Worm (Caenorhabditis elegans) whole organism, L4 larva: ENCODE measurements around the gene B0228.9.

Experiments used
- F26F4.8 ChIP-seq: fragments of 200-800 bp; sonication (Bioruptor generic); conservative IDR thresholded peaks from 2 replicates; pipeline ENCODE4 v1.3.6; 2022; ENCODE audit warnings: missing genetic modification characterization, missing compliant biosample characterization
- F37D6.2 ChIP-seq: sonication (generic microtip); optimal IDR thresholded peaks from 2 replicates; lab custom pipeline; 2016; ENCODE audit warnings: mild to moderate bottlenecking, missing genetic modification characterization, missing compliant biosample characterization
- T26A8.4 ChIP-seq: fragments of 200-800 bp; sonication (Bioruptor generic); IDR thresholded peaks from 2 replicates; pipeline ENCODE4 v1.3.6; 2022; ENCODE audit warnings: missing genetic modification characterization, missing compliant biosample characterization
- Y105C5A.15 ChIP-seq: fragments of 200-800 bp; sonication (Bioruptor generic); IDR thresholded peaks from 2 replicates; pipeline ENCODE4 v1.3.6; 2022; ENCODE audit warnings: missing genetic modification characterization, missing compliant biosample characterization
- Y75B8A.6 ChIP-seq: fragments of 200-800 bp; sonication (Bioruptor generic); IDR thresholded peaks from 2 replicates; pipeline ENCODE4 v1.3.6; 2022; ENCODE audit warnings: missing genetic modification reagents, missing genetic modification characterization, missing compliant biosample characterization
- ZK337.2 ChIP-seq: fragments of 200-800 bp; sonication (Bioruptor generic); IDR thresholded peaks from 2 replicates; pipeline ENCODE4 v1.3.6; 2022; ENCODE audit warnings: missing genetic modification reagents, missing genetic modification characterization, missing compliant biosample characterization
- ZK546.5 ChIP-seq, 2 experiments: sonication (generic microtip); optimal IDR thresholded peaks; 2 replicates each; lab custom pipeline; 2017; ENCODE audit warnings: missing biosample characterization in 2 of 2, missing genetic modification characterization in 2 of 2
- aha-1 ChIP-seq: fragments of 150-350 bp; peaks from one replicate; lab custom pipeline; 2014; ENCODE audit warnings: missing biosample characterization, missing genetic modification characterization
- aly-2 ChIP-seq: sonication (generic microtip); optimal IDR thresholded peaks from 2 replicates; lab custom pipeline; 2018; ENCODE audit warnings: missing biosample characterization, missing genetic modification characterization
- ama-1 ChIP-seq: fragments of 150-350 bp; optimal IDR thresholded peaks from 2 replicates; lab custom pipeline; 2014; ENCODE audit warnings: inconsistent platforms, mixed read lengths
- attf-4 ChIP-seq: sonication (generic microtip); optimal IDR thresholded peaks from 3 replicates; lab custom pipeline; 2017; ENCODE audit warnings: missing biosample characterization, missing genetic modification characterization
- ces-1 ChIP-seq: fragments of 150-350 bp; sonication (generic microtip); optimal IDR thresholded peaks from 4 replicates; lab custom pipeline; 2014; ENCODE audit warnings: missing biosample characterization, missing genetic modification reagents, missing genetic modification characterization
- cey-2 ChIP-seq: sonication (generic microtip); optimal IDR thresholded peaks from 3 replicates; lab custom pipeline; 2017; ENCODE audit warnings: missing genetic modification characterization, mild to moderate bottlenecking, missing compliant biosample characterization, antibody characterized with exemption, borderline replicate concordance; ENCODE audit not compliant: insufficient read depth
- daf-16 ChIP-seq, 3 experiments: sonication (generic microtip); optimal IDR thresholded peaks; 2 replicates each; lab custom pipeline; 2016 to 2017; ENCODE audit warnings: missing genetic modification characterization in 3 of 3, missing genetic modification reagents in 3 of 3, mild to moderate bottlenecking in 2 of 3, missing compliant biosample characterization in 2 of 3, missing biosample characterization in 1 of 3, moderate library complexity in 1 of 3
- daf-8 ChIP-seq: fragments of 200-800 bp; sonication (Bioruptor generic); IDR thresholded peaks from 2 replicates; pipeline ENCODE4 v1.3.6; 2022; ENCODE audit warnings: missing genetic modification characterization, missing compliant biosample characterization
- dpl-1 ChIP-seq: fragments of 150-350 bp; optimal IDR thresholded peaks from 2 replicates; lab custom pipeline; 2014; ENCODE audit warnings: missing biosample characterization, missing genetic modification reagents, missing genetic modification characterization
- duxl-1 ChIP-seq: sonication (generic microtip); optimal IDR thresholded peaks from 2 replicates; lab custom pipeline; 2016; ENCODE audit warnings: mild to moderate bottlenecking, missing genetic modification characterization, moderate library complexity, missing compliant biosample characterization; ENCODE audit not compliant: poor library complexity
- dve-1 ChIP-seq: sonication (generic microtip); optimal IDR thresholded peaks from 2 replicates; lab custom pipeline; 2017; ENCODE audit warnings: antibody characterized with exemption, mild to moderate bottlenecking, missing genetic modification characterization, missing compliant biosample characterization; ENCODE audit not compliant: insufficient read depth
- fos-1 ChIP-seq: fragments of 150-350 bp; optimal IDR thresholded peaks from 2 replicates; lab custom pipeline; 2014; ENCODE audit warnings: missing biosample characterization, missing genetic modification characterization
- gei-8 ChIP-seq: fragments of 200-800 bp; sonication (Bioruptor generic); optimal IDR thresholded peaks from 2 replicates; lab custom pipeline; 2018; ENCODE audit warnings: mild to moderate bottlenecking, missing genetic modification characterization, missing compliant biosample characterization
- lin-38 ChIP-seq: fragments of 200-800 bp; sonication (Bioruptor generic); IDR thresholded peaks from 2 replicates; pipeline ENCODE4 v1.3.6; 2022; ENCODE audit warnings: missing genetic modification reagents, missing genetic modification characterization, missing compliant biosample characterization
- lir-3 ChIP-seq: sonication (generic microtip); optimal IDR thresholded peaks from 2 replicates; lab custom pipeline; 2016; ENCODE audit warnings: mild to moderate bottlenecking, missing genetic modification characterization, missing compliant biosample characterization
- lsy-2 ChIP-seq, 2 experiments: fragments of 150-350 bp in 1 of 2; sonication (generic microtip) in 1 of 2; optimal IDR thresholded peaks; 2 replicates each; lab custom pipeline; 2014 to 2017; ENCODE audit warnings: missing biosample characterization in 2 of 2, missing genetic modification characterization in 2 of 2
- madf-9 ChIP-seq: fragments of 200-800 bp; sonication (Bioruptor generic); conservative IDR thresholded peaks from 2 replicates; pipeline ENCODE4 v1.3.6; 2022; ENCODE audit warnings: missing genetic modification reagents, missing genetic modification characterization, missing compliant biosample characterization
- mep-1 ChIP-seq: fragments of 150-350 bp; sonication (generic microtip); optimal IDR thresholded peaks from 3 replicates; lab custom pipeline; 2014; ENCODE audit warnings: missing biosample characterization, missing genetic modification characterization
- mes-2 ChIP-seq: sonication (generic microtip); optimal IDR thresholded peaks from 2 replicates; lab custom pipeline; 2016; ENCODE audit warnings: missing genotype, mild to moderate bottlenecking, missing genetic modification characterization, missing compliant biosample characterization; ENCODE audit not compliant: poor library complexity, severe bottlenecking
- nhr-102 ChIP-seq: sonication (generic microtip); optimal IDR thresholded peaks from 2 replicates; lab custom pipeline; 2016; ENCODE audit warnings: mild to moderate bottlenecking, missing genetic modification characterization, moderate library complexity, missing compliant biosample characterization
- nhr-11 ChIP-seq: fragments of 150-350 bp; optimal IDR thresholded peaks from 2 replicates; lab custom pipeline; 2014; ENCODE audit warnings: missing biosample characterization, missing genetic modification characterization
- nhr-111 ChIP-seq: fragments of 200-800 bp; sonication (Bioruptor generic); optimal IDR thresholded peaks from 2 replicates; lab custom pipeline; 2018; ENCODE audit warnings: mild to moderate bottlenecking, missing genetic modification characterization, missing compliant biosample characterization
- nhr-28 ChIP-seq: fragments of 150-350 bp; optimal IDR thresholded peaks from 2 replicates; lab custom pipeline; 2014; ENCODE audit warnings: missing biosample characterization, missing genetic modification characterization
- nhr-42 ChIP-seq: fragments of 200-800 bp; sonication (Bioruptor generic); IDR thresholded peaks from 2 replicates; pipeline ENCODE4 v1.3.6; 2022; ENCODE audit warnings: missing genetic modification characterization, missing compliant biosample characterization
- nhr-6 ChIP-seq: fragments of 150-350 bp; optimal IDR thresholded peaks from 2 replicates; lab custom pipeline; 2014; ENCODE audit warnings: missing biosample characterization, missing genetic modification characterization
- pha-4 ChIP-seq, 2 experiments: fragments of 150-350 bp in 1 of 2; fragments of 200-800 bp in 1 of 2; sonication (Bioruptor generic) in 1 of 2; IDR thresholded peaks in 1 of 2; optimal IDR thresholded peaks in 1 of 2; 2 replicates each; pipeline versions ENCODE4 v1.3.6 to Lab custom; 2014 to 2022; ENCODE audit warnings: missing genetic modification characterization in 2 of 2, missing genetic modification reagents in 2 of 2, missing biosample characterization in 1 of 2, missing compliant biosample characterization in 1 of 2
- php-3 ChIP-seq: fragments of 200-800 bp; sonication (Bioruptor generic); IDR thresholded peaks from 2 replicates; pipeline ENCODE4 v1.3.6; 2022; ENCODE audit warnings: missing genetic modification reagents, missing genetic modification characterization, missing compliant biosample characterization
- pqm-1 ChIP-seq: sonication (generic microtip); optimal IDR thresholded peaks from 2 replicates; lab custom pipeline; 2017; ENCODE audit warnings: missing biosample characterization, missing genetic modification characterization
- snpc-1.2 ChIP-seq: fragments of 200-800 bp; sonication (Bioruptor generic); IDR thresholded peaks from 2 replicates; pipeline ENCODE4 v1.3.6; 2022; ENCODE audit warnings: missing genetic modification reagents, missing genetic modification characterization, missing compliant biosample characterization
- unc-130 ChIP-seq: sonication (generic microtip); optimal IDR thresholded peaks from 2 replicates; lab custom pipeline; 2016; ENCODE audit warnings: missing genetic modification reagents, missing genetic modification characterization, missing compliant biosample characterization

B0228.9 gene

ce11 chrII:7781102-7781616 lies 17.7 kb upstream of the B0228.9 start, which contains the start of the genes snpc-1.1 and spdl-1:
snpc-1.1 (minus strand) TSS chrII:7781301.
spdl-1 (plus strand) TSS chrII:7781566.
- TF ChIP-seq mes-2 (tag; lab: Kevin White, UChicago) (peak; percentile 62), nhr-11 (tag; lab: Kevin White, UChicago) (no peak), ZK546.5 (tag; optimal IDR thresholded peaks at IDR 0.05; lab: Kevin White, UChicago) (no peak), nhr-111 (GFP tag; lab: Kevin White, UChicago) (no peak), madf-9 (GFP tag; lab: Robert Waterston, UW) (no peak), unc-130 (GFP tag; lab: Kevin White, UChicago) (no peak), nhr-28 (tag; lab: Kevin White, UChicago) (no peak), snpc-1.2 (no peak), pqm-1 (tag; lab: Kevin White, UChicago) (no peak), ama-1 (lab: Kevin White, UChicago) (no peak), pha-4 (GFP tag; IDR thresholded peaks at IDR 0.05; lab: Robert Waterston, UW) (no peak), pha-4 (tag; optimal IDR thresholded peaks at IDR 0.05; lab: Kevin White, UChicago) (peak; percentile 9), attf-4 (tag; lab: Kevin White, UChicago) (no peak), lin-38 (peak; percentile 88), ZK337.2 (GFP tag; lab: Robert Waterston, UW) (no peak), T26A8.4 (GFP tag; lab: Robert Waterston, UW) (no peak), duxl-1 (tag; lab: Kevin White, UChicago) (no peak), fos-1 (tag; lab: Kevin White, UChicago) (no peak), daf-8 (GFP tag; lab: Robert Waterston, UW) (no peak), cey-2 (no peak), F37D6.2 (tag; lab: Kevin White, UChicago) (no peak), dpl-1 (GFP tag; lab: Kevin White, UChicago) (peak; percentile 67), ces-1 (GFP tag; lab: Kevin White, UChicago) (no peak), F26F4.8 (GFP tag; lab: Robert Waterston, UW) (no peak), php-3 (GFP tag; lab: Robert Waterston, UW) (no peak), lir-3 (tag; lab: Kevin White, UChicago) (no peak), mep-1 (tag; lab: Kevin White, UChicago) (no peak), lsy-2 (tag; optimal IDR thresholded peaks at IDR 0.05; lab: Kevin White, UChicago) (peak in 1 of 2 experiments; percentile 41)

ce11 chrII:7778273-7778672 lies 14.8 kb upstream of the B0228.9 start:
- TF ChIP-seq daf-16 (GFP tag; optimal IDR thresholded peaks at IDR 0.05; lab: Kevin White, UChicago) (no peak), daf-16 (tag; optimal IDR thresholded peaks at IDR 0.05; lab: Kevin White, UChicago) (peak; percentile 97), Y75B8A.6 (no peak), F37D6.2 (tag; lab: Kevin White, UChicago) (no peak), unc-130 (GFP tag; lab: Kevin White, UChicago) (no peak), gei-8 (GFP tag; lab: Kevin White, UChicago) (no peak), nhr-42 (GFP tag; lab: Robert Waterston, UW) (no peak), nhr-6 (tag; lab: Kevin White, UChicago) (no peak), daf-8 (GFP tag; lab: Robert Waterston, UW) (no peak), dve-1 (tag; lab: Kevin White, UChicago) (peak; percentile 22), aha-1 (peak; percentile 34), Y105C5A.15 (no peak), aly-2 (tag; lab: Kevin White, UChicago) (no peak), nhr-102 (tag; lab: Kevin White, UChicago) (no peak)
- TF ChIP-seq, all 104 proteins: peak for 3
